Fruit fly (Drosophila melanogaster) whole organism, embryonic: ENCODE measurements around the gene CG43998.

Source experiments
- CG18476 ChIP-seq: fragments of 200-800 bp; sonication (Bioruptor generic); optimal IDR thresholded peaks from 2 replicates; lab custom pipeline; 2016; ENCODE audit warnings: missing biosample characterization, mild to moderate bottlenecking, missing genetic modification characterization
- CG4854 ChIP-seq: fragments of 200-800 bp; sonication (Bioruptor generic); optimal IDR thresholded peaks from 2 replicates; lab custom pipeline; 2016; ENCODE audit warnings: missing biosample characterization, missing genetic modification characterization, inconsistent platforms
- HLH54F ChIP-seq: fragments of 200-800 bp; sonication (Bioruptor generic); optimal IDR thresholded peaks from 3 replicates; lab custom pipeline; 2016; ENCODE audit warnings: missing biosample characterization, missing genetic modification characterization
- HmgZ ChIP-seq: fragments of 200-800 bp; sonication (Bioruptor generic); optimal IDR thresholded peaks from 2 replicates; lab custom pipeline; 2018; ENCODE audit warnings: missing biosample characterization, mild to moderate bottlenecking, missing genetic modification characterization
- Hmx ChIP-seq: fragments of 200-800 bp; sonication (Bioruptor generic); optimal IDR thresholded peaks from 2 replicates; lab custom pipeline; 2016; ENCODE audit warnings: missing biosample characterization, missing genetic modification characterization
- Neu2 ChIP-seq: fragments of 200-800 bp; sonication (Bioruptor generic); optimal IDR thresholded peaks from 3 replicates; lab custom pipeline; 2016; ENCODE audit warnings: missing biosample characterization, missing genetic modification characterization, borderline replicate concordance
- ap ChIP-seq: fragments of 200-800 bp; sonication (Bioruptor generic); IDR thresholded peaks from 2 replicates; pipeline ENCODE4 v1.3.6; 2022; ENCODE audit warnings: missing biosample characterization, missing genetic modification characterization
- insv ChIP-seq, 2 experiments: fragments of 200-800 bp; sonication (Bioruptor generic); optimal IDR thresholded peaks; 3 replicates each; lab custom pipeline; 2016 to 2018; ENCODE audit warnings: missing biosample characterization in 2 of 2, missing genetic modification characterization in 2 of 2
- luna ChIP-seq: fragments of 200-800 bp; sonication (Bioruptor generic); optimal IDR thresholded peaks from 2 replicates; lab custom pipeline; 2016; ENCODE audit warnings: missing biosample characterization, missing genetic modification characterization
- sqz ChIP-seq: fragments of 200-800 bp; sonication (Bioruptor generic); optimal IDR thresholded peaks from 3 replicates; lab custom pipeline; 2018; ENCODE audit warnings: missing biosample characterization, mild to moderate bottlenecking, missing genetic modification characterization

DNA sequence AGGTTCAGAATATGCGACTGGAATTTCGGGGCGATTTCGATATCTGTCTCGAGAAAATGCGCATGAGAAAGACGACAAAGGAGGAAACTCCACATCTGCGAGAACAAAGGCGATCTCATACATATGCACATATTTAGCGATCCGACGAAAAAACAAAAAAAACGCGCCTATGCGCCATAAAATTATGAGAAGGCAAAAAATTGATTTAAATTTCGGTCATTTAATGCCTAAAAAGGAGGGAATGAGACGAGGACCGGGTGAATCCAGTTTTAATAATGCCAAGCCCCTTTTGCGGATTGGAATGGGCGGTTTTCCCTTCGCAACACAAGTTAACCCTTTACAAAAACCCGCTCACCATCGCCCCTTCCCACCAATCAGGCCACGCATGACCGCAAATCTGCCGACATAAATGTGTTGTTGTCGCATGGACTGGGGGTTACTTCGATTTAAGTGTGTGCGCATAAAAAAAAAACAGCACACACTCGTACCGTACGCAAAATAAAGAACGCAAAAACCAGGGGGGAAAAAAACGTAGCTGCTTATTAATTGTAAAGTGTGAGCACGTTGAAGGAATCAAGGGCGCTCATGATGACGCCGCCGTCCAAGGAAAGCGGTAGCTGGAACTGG lies 14.3 kb downstream of the CG43998 start:
- TF ChIP-seq luna (GFP tag; lab: Kevin White, UChicago) = no peak
- no peak for TF ChIP-seq ap (GFP tag; lab: Robert Waterston, UW)
- peak; percentile 65 for TF ChIP-seq sqz (GFP tag; lab: Kevin White, UChicago)
- TF ChIP-seq Hmx (GFP tag; lab: Kevin White, UChicago) = no peak
- TF ChIP-seq CG4854 (GFP tag; lab: Kevin White, UChicago) = no peak
- no peak for TF ChIP-seq HLH54F (GFP tag; lab: Kevin White, UChicago)
- no peak for TF ChIP-seq CG18476 (GFP tag; lab: Kevin White, UChicago)
- TF ChIP-seq Neu2 (GFP tag; lab: Kevin White, UChicago) = no peak
- TF ChIP-seq HmgZ (tag; lab: Kevin White, UChicago) = no peak
- no peak for TF ChIP-seq insv (GFP tag; optimal IDR thresholded peaks at IDR 0.05; lab: Kevin White, UChicago)
